Worm (Caenorhabditis elegans) whole organism, late embryonic: Measurements from ENCODE around the gene msp-31.

Source experiments
- ceh-2 ChIP-seq: sonication (generic microtip); optimal IDR thresholded peaks from 2 replicates; lab custom pipeline; 2016; ENCODE audit warnings: missing genotype, missing genetic modification characterization, missing compliant biosample characterization
- ceh-34 ChIP-seq: sonication (generic microtip); optimal IDR thresholded peaks from 2 replicates; lab custom pipeline; 2016; ENCODE audit warnings: mild to moderate bottlenecking, missing genetic modification characterization, missing compliant biosample characterization
- ceh-9 ChIP-seq: sonication (generic microtip); optimal IDR thresholded peaks from 2 replicates; lab custom pipeline; 2016; ENCODE audit warnings: mild to moderate bottlenecking, missing genetic modification characterization, inconsistent platforms, missing compliant biosample characterization
- fkh-10 ChIP-seq: fragments of 150-350 bp; optimal IDR thresholded peaks from 2 replicates; lab custom pipeline; 2014; ENCODE audit warnings: missing biosample characterization, missing genetic modification reagents, missing genetic modification characterization
- hlh-15 ChIP-seq: sonication (generic microtip); optimal IDR thresholded peaks from 2 replicates; lab custom pipeline; 2016; ENCODE audit warnings: missing genetic modification characterization, missing compliant biosample characterization
- lim-6 ChIP-seq: sonication (generic microtip); optimal IDR thresholded peaks from 2 replicates; lab custom pipeline; 2016; ENCODE audit warnings: missing genetic modification characterization, missing compliant biosample characterization
- lin-11 ChIP-seq: fragments of 200-800 bp; sonication (Bioruptor generic); optimal IDR thresholded peaks from 2 replicates; lab custom pipeline; 2018; ENCODE audit warnings: mild to moderate bottlenecking, missing genetic modification characterization, missing compliant biosample characterization
- nfya-1 ChIP-seq: sonication (generic microtip); optimal IDR thresholded peaks from 2 replicates; lab custom pipeline; 2017; ENCODE audit warnings: missing genetic modification characterization, mild to moderate bottlenecking, missing compliant biosample characterization, antibody characterized with exemption, moderate library complexity
- pqm-1 ChIP-seq: sonication (generic microtip); optimal IDR thresholded peaks from 2 replicates; lab custom pipeline; 2016; ENCODE audit warnings: missing genetic modification characterization, missing compliant biosample characterization
- sox-4 ChIP-seq: sonication (generic microtip); optimal IDR thresholded peaks from 2 replicates; lab custom pipeline; 2017; ENCODE audit warnings: mild to moderate bottlenecking, missing genetic modification characterization, inconsistent platforms, missing compliant biosample characterization
- unc-55 ChIP-seq: sonication (generic microtip); optimal IDR thresholded peaks from 2 replicates; lab custom pipeline; 2017; ENCODE audit warnings: missing biosample characterization, missing genetic modification reagents, missing genetic modification characterization

DNA sequence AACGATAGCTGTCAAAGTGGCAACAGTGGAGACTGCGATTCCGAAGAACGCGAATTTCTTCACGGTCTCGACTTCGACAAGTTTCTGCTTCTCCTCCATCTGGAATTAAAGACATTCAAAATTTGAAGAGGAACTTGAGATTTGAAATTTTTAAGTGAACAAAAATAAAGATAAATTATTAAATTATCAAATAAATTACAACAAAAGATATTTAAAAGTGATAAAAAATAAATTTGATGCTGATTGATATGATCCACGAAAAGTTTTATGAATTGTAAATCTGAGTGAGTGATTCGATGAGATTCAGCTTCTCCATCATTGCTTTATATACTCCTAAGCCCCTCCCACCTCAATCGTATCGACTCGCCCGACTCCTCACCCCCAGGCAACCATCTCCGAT is 48.9 kb downstream of the msp-31 start, which contains the start of gene col-17:
- TF ChIP-seq sox-4: no peak
- no peak for TF ChIP-seq pqm-1 (tag; lab: Kevin White, UChicago)
- no peak for TF ChIP-seq unc-55 (GFP tag; lab: Kevin White, UChicago)
- no peak for TF ChIP-seq nfya-1 (tag; lab: Kevin White, UChicago)
- no peak for TF ChIP-seq ceh-34 (tag; lab: Kevin White, UChicago)
- TF ChIP-seq lin-11: no peak
- TF ChIP-seq ceh-9 (tag; lab: Kevin White, UChicago): no peak
- no peak for TF ChIP-seq ceh-2
- TF ChIP-seq hlh-15 (tag; lab: Kevin White, UChicago): no peak
- no peak for TF ChIP-seq lim-6 (tag; lab: Kevin White, UChicago)
- no peak for TF ChIP-seq fkh-10
